Worm (Caenorhabditis elegans) whole organism, L1 larva: ENCODE measurements around the gene F32D8.14.

Source experiments
- C16A3.4 ChIP-seq: fragments of 150-350 bp; optimal IDR thresholded peaks from 2 replicates; lab custom pipeline; 2014; ENCODE audit warnings: missing biosample characterization, missing genetic modification characterization
- F16B12.6 ChIP-seq: fragments of 150-350 bp; optimal IDR thresholded peaks from 2 replicates; lab custom pipeline; 2014; ENCODE audit warnings: missing biosample characterization, missing genetic modification characterization
- Y116A8C.19 ChIP-seq: sonication (generic microtip); optimal IDR thresholded peaks from 2 replicates; lab custom pipeline; 2016; ENCODE audit warnings: missing compliant biosample characterization, missing genetic modification characterization, borderline replicate concordance
- aha-1 ChIP-seq: fragments of 150-350 bp; optimal IDR thresholded peaks from 2 replicates; lab custom pipeline; 2014; ENCODE audit warnings: missing biosample characterization, missing genetic modification characterization
- alr-1 ChIP-seq: fragments of 200-800 bp; sonication (Bioruptor generic); optimal IDR thresholded peaks from 2 replicates; lab custom pipeline; 2018; ENCODE audit warnings: borderline replicate concordance, mild to moderate bottlenecking, missing genetic modification characterization, missing compliant biosample characterization
- blmp-1 ChIP-seq: fragments of 150-350 bp; optimal IDR thresholded peaks from 2 replicates; lab custom pipeline; 2014; ENCODE audit warnings: missing biosample characterization, missing genetic modification characterization
- ceh-8 ChIP-seq: fragments of 200-800 bp; sonication (Bioruptor generic); optimal IDR thresholded peaks from 2 replicates; lab custom pipeline; 2018; ENCODE audit warnings: mild to moderate bottlenecking, missing genetic modification characterization, moderate library complexity, missing compliant biosample characterization
- dsc-1 ChIP-seq: sonication (generic microtip); optimal IDR thresholded peaks from 2 replicates; lab custom pipeline; 2016; ENCODE audit warnings: mild to moderate bottlenecking, missing genetic modification characterization, missing compliant biosample characterization
- efl-1 ChIP-seq, 4 experiments: fragments of 150-350 bp; optimal IDR thresholded peaks in 3 of 4; peaks in 1 of 4; 1 replicate in 1 of 4; 2 replicates in 3 of 4; lab custom pipeline; 2014; ENCODE audit warnings: missing biosample characterization in 2 of 4, missing genetic modification characterization in 2 of 4, missing genetic modification reagents in 2 of 4
- efl-3 ChIP-seq: fragments of 200-800 bp; sonication (Bioruptor generic); optimal IDR thresholded peaks from 2 replicates; lab custom pipeline; 2018; ENCODE audit warnings: mild to moderate bottlenecking, missing genetic modification characterization, missing compliant biosample characterization
- egl-27 ChIP-seq, 2 experiments: fragments of 150-350 bp in 1 of 2; sonication (generic microtip); optimal IDR thresholded peaks; 3 replicates each; lab custom pipeline; 2017 to 2018; ENCODE audit warnings: missing biosample characterization in 2 of 2, missing genetic modification characterization in 2 of 2, missing genetic modification reagents in 2 of 2
- elt-3 ChIP-seq, 6 experiments: fragments of 150-350 bp in 1 of 6; sonication (generic microtip); optimal IDR thresholded peaks; 2 replicates each; lab custom pipeline; 2017 to 2018; ENCODE audit warnings: missing biosample characterization in 6 of 6, missing genetic modification characterization in 6 of 6, inconsistent platforms in 1 of 6
- fkh-8 ChIP-seq: sonication (generic microtip); optimal IDR thresholded peaks from 2 replicates; lab custom pipeline; 2016; ENCODE audit warnings: mild to moderate bottlenecking, missing genetic modification characterization, missing compliant biosample characterization
- fos-1 ChIP-seq: fragments of 150-350 bp; optimal IDR thresholded peaks from 2 replicates; lab custom pipeline; 2014; ENCODE audit warnings: missing biosample characterization, missing genetic modification characterization
- irx-1 ChIP-seq: sonication (generic microtip); optimal IDR thresholded peaks from 2 replicates; lab custom pipeline; 2016; ENCODE audit warnings: missing genetic modification characterization, missing compliant biosample characterization
- isw-1 ChIP-seq: fragments of 200-800 bp; sonication (Bioruptor generic); IDR thresholded peaks from 2 replicates; pipeline ENCODE4 v1.3.6; 2022; ENCODE audit warnings: missing genetic modification characterization, missing compliant biosample characterization
- lin-13 ChIP-seq: fragments of 150-350 bp; optimal IDR thresholded peaks from 2 replicates; lab custom pipeline; 2014; ENCODE audit warnings: missing biosample characterization, missing genetic modification reagents, missing genetic modification characterization
- lin-14 ChIP-seq: fragments of 200-800 bp; sonication (Bioruptor generic); optimal IDR thresholded peaks from 2 replicates; lab custom pipeline; 2018; ENCODE audit warnings: mild to moderate bottlenecking, missing genetic modification characterization, moderate library complexity, missing compliant biosample characterization
- lin-35 ChIP-seq, 2 experiments: fragments of 150-350 bp; optimal IDR thresholded peaks; 2 replicates each; lab custom pipeline; 2014; ENCODE audit warnings: missing biosample characterization in 2 of 2, missing genetic modification characterization in 2 of 2, missing genetic modification reagents in 2 of 2
- lin-39 ChIP-seq: fragments of 150-350 bp; optimal IDR thresholded peaks from 2 replicates; lab custom pipeline; 2014; ENCODE audit warnings: missing biosample characterization, missing genetic modification reagents, missing genetic modification characterization
- lir-3 ChIP-seq: sonication (generic microtip); optimal IDR thresholded peaks from 2 replicates; lab custom pipeline; 2016; ENCODE audit warnings: mild to moderate bottlenecking, missing genetic modification characterization, moderate library complexity, missing compliant biosample characterization; ENCODE audit not compliant: poor library complexity
- lsy-2 ChIP-seq, 2 experiments: fragments of 150-350 bp; optimal IDR thresholded peaks; 2 replicates each; lab custom pipeline; 2014; ENCODE audit warnings: missing biosample characterization in 2 of 2, missing genetic modification characterization in 2 of 2
- mab-9 ChIP-seq: fragments of 200-800 bp; sonication (Bioruptor generic); IDR thresholded peaks from 2 replicates; pipeline ENCODE4 v1.3.6; 2022; ENCODE audit warnings: missing genetic modification reagents, missing genetic modification characterization, missing compliant biosample characterization
- mdl-1 ChIP-seq, 2 experiments: fragments of 150-350 bp; optimal IDR thresholded peaks; 2 replicates each; lab custom pipeline; 2014 to 2017; ENCODE audit warnings: missing biosample characterization in 2 of 2, missing genetic modification characterization in 2 of 2, inconsistent platforms in 1 of 2
- mef-2 ChIP-seq: fragments of 150-350 bp; optimal IDR thresholded peaks from 2 replicates; lab custom pipeline; 2014; ENCODE audit warnings: missing biosample characterization, missing genetic modification characterization
- mep-1 ChIP-seq: fragments of 150-350 bp; optimal IDR thresholded peaks from 2 replicates; lab custom pipeline; 2014; ENCODE audit warnings: missing biosample characterization, missing genetic modification characterization
- nhr-12 ChIP-seq: sonication (generic microtip); optimal IDR thresholded peaks from 2 replicates; lab custom pipeline; 2017; ENCODE audit warnings: missing biosample characterization, missing genetic modification characterization
- nhr-19 ChIP-seq: fragments of 200-800 bp; sonication (Bioruptor generic); conservative IDR thresholded peaks from 2 replicates; pipeline ENCODE4 v1.3.6; 2022; ENCODE audit warnings: missing genetic modification characterization, missing compliant biosample characterization
- nhr-237 ChIP-seq: fragments of 150-350 bp; optimal IDR thresholded peaks from 2 replicates; lab custom pipeline; 2014; ENCODE audit warnings: missing biosample characterization, missing genetic modification characterization
- nhr-28 ChIP-seq: fragments of 150-350 bp; optimal IDR thresholded peaks from 2 replicates; lab custom pipeline; 2014; ENCODE audit warnings: missing biosample characterization, missing genetic modification characterization
- nhr-47 ChIP-seq: sonication (generic microtip); optimal IDR thresholded peaks from 2 replicates; lab custom pipeline; 2016; ENCODE audit warnings: mild to moderate bottlenecking, missing genetic modification characterization, moderate library complexity, missing compliant biosample characterization
- nhr-71 ChIP-seq: sonication (generic microtip); optimal IDR thresholded peaks from 2 replicates; lab custom pipeline; 2016; ENCODE audit warnings: mild to moderate bottlenecking, missing genetic modification characterization, moderate library complexity, missing compliant biosample characterization
- nhr-77 ChIP-seq: fragments of 150-350 bp; optimal IDR thresholded peaks from 2 replicates; lab custom pipeline; 2014; ENCODE audit warnings: missing biosample characterization, missing genetic modification characterization
- nhr-84 ChIP-seq: sonication (generic microtip); optimal IDR thresholded peaks from 2 replicates; lab custom pipeline; 2017; ENCODE audit warnings: missing biosample characterization, missing genetic modification characterization
- nhr-85 ChIP-seq: sonication (generic microtip); peaks from one replicate; lab custom pipeline; 2016; ENCODE audit warnings: missing genetic modification characterization, inconsistent platforms, missing compliant biosample characterization
- nhr-90 ChIP-seq: sonication (generic microtip); optimal IDR thresholded peaks from 2 replicates; lab custom pipeline; 2016; ENCODE audit warnings: mild to moderate bottlenecking, missing genetic modification characterization, missing compliant biosample characterization; ENCODE audit not compliant: poor library complexity
- pax-3 ChIP-seq: fragments of 200-800 bp; sonication (Bioruptor generic); optimal IDR thresholded peaks from 2 replicates; lab custom pipeline; 2018; ENCODE audit warnings: mild to moderate bottlenecking, missing genetic modification characterization, moderate library complexity, missing compliant biosample characterization
- pqm-1 ChIP-seq: sonication (generic microtip); optimal IDR thresholded peaks from 3 replicates; lab custom pipeline; 2017; ENCODE audit warnings: missing biosample characterization, missing genetic modification characterization
- rnt-1 ChIP-seq: sonication (generic microtip); optimal IDR thresholded peaks from 2 replicates; lab custom pipeline; 2016; ENCODE audit warnings: mild to moderate bottlenecking, missing genetic modification characterization, moderate library complexity, missing compliant biosample characterization
- skn-1 ChIP-seq: fragments of 150-350 bp; optimal IDR thresholded peaks from 2 replicates; lab custom pipeline; 2014; ENCODE audit warnings: missing biosample characterization, missing genetic modification characterization
- sox-4 ChIP-seq: sonication (generic microtip); optimal IDR thresholded peaks from 2 replicates; lab custom pipeline; 2016; ENCODE audit warnings: missing genetic modification characterization, missing compliant biosample characterization
- unc-130 ChIP-seq: fragments of 150-350 bp; optimal IDR thresholded peaks from 2 replicates; lab custom pipeline; 2017; ENCODE audit warnings: missing biosample characterization, missing genetic modification characterization, inconsistent platforms
- unc-62 ChIP-seq: fragments of 150-350 bp; optimal IDR thresholded peaks from 2 replicates; lab custom pipeline; 2014; ENCODE audit warnings: missing biosample characterization, missing genetic modification reagents, missing genetic modification characterization
- unc-86 ChIP-seq: sonication (generic microtip); optimal IDR thresholded peaks from 2 replicates; lab custom pipeline; 2016; ENCODE audit warnings: missing genetic modification characterization, missing compliant biosample characterization
- unc-98 ChIP-seq: fragments of 200-800 bp; sonication (Bioruptor generic); IDR thresholded peaks from 2 replicates; pipeline ENCODE4 v1.3.6; 2022; ENCODE audit warnings: missing genetic modification characterization, missing compliant biosample characterization
- xbp-1 ChIP-seq: sonication (generic microtip); optimal IDR thresholded peaks from 2 replicates; lab custom pipeline; 2016; ENCODE audit warnings: missing genetic modification characterization, missing compliant biosample characterization

Gene F32D8.14

DNA sequence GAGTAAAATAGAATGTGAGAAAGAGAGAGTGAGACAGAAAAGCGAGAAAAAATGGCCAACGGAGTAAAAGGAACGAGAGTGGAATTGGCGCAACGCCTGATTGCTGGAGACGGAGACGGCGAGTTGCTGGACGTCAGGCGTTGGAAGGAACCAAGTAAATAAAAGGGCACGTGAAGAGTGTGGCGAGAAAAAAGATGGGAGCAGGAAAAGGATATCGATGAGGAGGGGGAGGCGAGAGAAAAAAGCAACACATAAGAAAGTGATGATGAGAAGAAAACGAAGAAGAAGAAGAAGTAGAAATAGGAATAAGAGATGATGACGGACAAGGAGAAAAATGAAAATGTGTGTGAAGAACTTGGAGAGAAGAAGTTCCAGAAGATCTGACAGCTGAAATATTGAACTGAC is 23.1 kb downstream of the F32D8.14 start (continued):
- TF ChIP-seq unc-130 (tag; lab: Kevin White, UChicago) (peak; percentile 56), lsy-2 (tag; optimal IDR thresholded peaks at IDR 0.05; lab: Kevin White, UChicago) (peak; percentile 73 to 84), blmp-1 (tag; lab: Kevin White, UChicago) (peak; percentile 88), fos-1 (tag; lab: Kevin White, UChicago) (peak; percentile 78), lin-13 (peak; percentile 73), mdl-1 (tag; optimal IDR thresholded peaks at IDR 0.05; lab: Kevin White, UChicago) (peak; percentile 79 to 95), sox-4 (peak; percentile 57), nhr-19 (GFP tag; lab: Robert Waterston, UW) (peak; percentile 81), C16A3.4 (tag; lab: Kevin White, UChicago) (peak; percentile 44), pqm-1 (tag; lab: Kevin White, UChicago) (no peak), nhr-77 (tag; lab: Kevin White, UChicago) (peak; percentile 88), nhr-237 (tag; lab: Kevin White, UChicago) (peak; percentile 63), nhr-85 (tag; lab: Kevin White, UChicago) (peak; percentile 95)

DNA sequence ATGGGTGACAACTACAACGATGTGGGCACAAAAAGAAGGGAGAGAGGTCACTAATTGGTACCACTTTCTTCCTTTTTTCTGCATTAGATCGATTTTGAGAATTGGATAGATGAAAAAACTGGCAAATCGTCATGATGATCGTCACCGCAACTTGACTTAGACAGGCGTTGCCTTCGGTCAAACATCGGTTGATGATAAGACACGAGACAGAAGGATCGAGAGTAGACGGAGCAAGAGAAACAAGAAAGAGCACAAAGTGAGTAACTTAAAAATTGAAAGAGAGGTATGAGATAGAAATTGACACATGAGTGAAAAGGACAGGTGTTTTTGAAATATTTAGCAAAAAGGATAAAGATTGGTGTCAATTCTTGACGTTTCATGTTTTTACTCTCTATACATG is 24.5 kb downstream of the F32D8.14 start:
- TF ChIP-seq mdl-1 (tag; optimal IDR thresholded peaks at IDR 0.05; lab: Kevin White, UChicago): peak in 1 of 2 experiments; percentile 26
- TF ChIP-seq mef-2: no peak
- TF ChIP-seq ceh-8 (GFP tag; lab: Kevin White, UChicago): no peak
- no peak for TF ChIP-seq blmp-1 (tag; lab: Kevin White, UChicago)
- TF ChIP-seq nhr-85 (tag; lab: Kevin White, UChicago): peak; percentile 31
- peak; percentile 28 for TF ChIP-seq nhr-19 (GFP tag; lab: Robert Waterston, UW)
- no peak for TF ChIP-seq unc-98 (GFP tag; lab: Robert Waterston, UW)
- peak; percentile 61 for TF ChIP-seq lin-14 (GFP tag; lab: Kevin White, UChicago)
- peak; percentile 63 for TF ChIP-seq nhr-71 (tag; lab: Kevin White, UChicago)
- peak; percentile 9 for TF ChIP-seq dsc-1 (tag; lab: Kevin White, UChicago)
- TF ChIP-seq xbp-1 (tag; lab: Kevin White, UChicago): no peak
- peak; percentile 45 for TF ChIP-seq rnt-1 (tag; lab: Kevin White, UChicago)
- no peak for TF ChIP-seq skn-1
- TF ChIP-seq Y116A8C.19 (tag; lab: Kevin White, UChicago): no peak

ce11 chrV:10867586-10867985 is 27.0 kb downstream of the F32D8.14 start:
- peak in 1 of 2 experiments; percentile 50 for TF ChIP-seq mdl-1 (tag; optimal IDR thresholded peaks at IDR 0.05; lab: Kevin White, UChicago)
- TF ChIP-seq fos-1 (tag; lab: Kevin White, UChicago): no peak
- TF ChIP-seq elt-3 (tag; optimal IDR thresholded peaks at IDR 0.05; lab: Kevin White, UChicago): peak in 3 of 6 experiments; percentile 35 to 69 (median 40)
- TF ChIP-seq isw-1 (GFP tag; lab: Robert Waterston, UW): no peak
- peak; percentile 77 for TF ChIP-seq nhr-47 (tag; lab: Kevin White, UChicago)
- peak; percentile 41 for TF ChIP-seq nhr-19 (GFP tag; lab: Robert Waterston, UW)
- TF ChIP-seq lsy-2 (tag; optimal IDR thresholded peaks at IDR 0.05; lab: Kevin White, UChicago): peak; percentile 41 to 42
- no peak for TF ChIP-seq ceh-8 (GFP tag; lab: Kevin White, UChicago)
- no peak for TF ChIP-seq C16A3.4 (tag; lab: Kevin White, UChicago)
- TF ChIP-seq aha-1: no peak
- TF ChIP-seq egl-27 (tag; optimal IDR thresholded peaks at IDR 0.05; lab: Kevin White, UChicago): no peak
- TF ChIP-seq skn-1: no peak
- TF ChIP-seq mep-1 (tag; lab: Kevin White, UChicago): peak; percentile 14
- peak; percentile 28 for TF ChIP-seq irx-1 (tag; lab: Kevin White, UChicago)
- TF ChIP-seq lin-35 (GFP tag; optimal IDR thresholded peaks at IDR 0.05; lab: Kevin White, UChicago): peak; percentile 27 to 37
- TF ChIP-seq lir-3: no peak
- peak; percentile 31 for TF ChIP-seq unc-86 (tag; lab: Kevin White, UChicago)
- no peak for TF ChIP-seq pax-3 (tag; lab: Kevin White, UChicago)
- TF ChIP-seq alr-1 (tag; lab: Kevin White, UChicago): no peak
- TF ChIP-seq sox-4: peak; percentile 27
- TF ChIP-seq nhr-90 (tag; lab: Kevin White, UChicago): peak; percentile 56
- TF ChIP-seq fkh-8 (tag; lab: Kevin White, UChicago): peak; percentile 80
- no peak for TF ChIP-seq lin-39 (tag; lab: Kevin White, UChicago)
- no peak for TF ChIP-seq efl-3 (GFP tag; lab: Kevin White, UChicago)
- no peak for TF ChIP-seq lin-13
- no peak for TF ChIP-seq F16B12.6 (tag; lab: Kevin White, UChicago)
- no peak for TF ChIP-seq nhr-12 (tag; lab: Kevin White, UChicago)
- TF ChIP-seq mef-2: peak; percentile 27
- 0 out of 2 replicates have a peak, but pooled peaks have one; percentile 42 for TF ChIP-seq mab-9 (GFP tag; lab: Robert Waterston, UW)
- peak in 1 of 2 experiments; percentile 18 for TF ChIP-seq efl-1 (optimal IDR thresholded peaks at IDR 0.05; lab: Kevin White, UChicago)
- TF ChIP-seq efl-1 (GFP tag; optimal IDR thresholded peaks at IDR 0.05 in 1 of 2; lab: Kevin White, UChicago): no peak
- TF ChIP-seq nhr-28 (tag; lab: Kevin White, UChicago): no peak
- no peak for TF ChIP-seq unc-62 (GFP tag; lab: Kevin White, UChicago)
- no peak for TF ChIP-seq nhr-84 (tag; lab: Kevin White, UChicago)
